Worm (Caenorhabditis elegans): Measurements from ENCODE around the gene dhs-19.

DNA sequence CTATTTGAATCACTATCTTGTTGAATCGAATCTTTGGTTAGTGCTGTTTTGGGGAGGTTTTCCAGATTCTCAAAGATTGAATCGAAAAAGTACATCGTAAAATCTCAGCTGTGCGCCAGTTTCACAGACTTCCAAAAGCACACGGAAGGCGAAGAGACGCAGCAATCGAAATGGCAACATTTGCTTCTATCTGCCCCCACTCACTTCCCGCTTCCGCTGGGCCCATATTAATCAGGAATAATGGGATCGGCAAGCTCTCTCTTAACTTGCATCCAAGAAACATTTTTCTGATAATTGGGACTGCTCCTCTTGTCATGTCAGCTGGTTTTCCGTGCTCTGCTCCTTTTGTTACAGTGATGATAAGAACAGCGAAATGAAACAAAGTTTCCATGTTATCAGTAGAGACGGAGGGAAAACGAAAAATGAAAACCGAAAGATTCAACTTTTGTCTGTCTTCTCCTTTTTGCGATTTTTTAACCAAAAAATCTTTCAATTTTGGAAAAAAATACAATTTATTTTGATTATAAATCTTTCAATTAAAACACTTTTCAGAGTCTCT, 45.3 kb upstream of the dhs-19 start:
- TF ChIP-seq lsy-2 (tag; optimal IDR thresholded peaks at IDR 0.05) (no peak), elt-3 (tag; optimal IDR thresholded peaks at IDR 0.05) (no peak)
